Worm (Caenorhabditis elegans) whole organism, midembryonic: Measurements from ENCODE around the gene tbck-1.

Experiments
- flt-1 ChIP-seq: fragments of 200-800 bp; sonication (Bioruptor generic); IDR thresholded peaks from 2 replicates; pipeline ENCODE4 v1.3.6; 2022; ENCODE audit warnings: missing genetic modification characterization, missing compliant biosample characterization
- klf-2 ChIP-seq: fragments of 200-800 bp; sonication (Bioruptor generic); conservative IDR thresholded peaks from 2 replicates; pipeline ENCODE4 v1.3.6; 2022; ENCODE audit warnings: missing genetic modification reagents, missing genetic modification characterization, missing compliant biosample characterization
- med-1 ChIP-seq: sonication (generic microtip); optimal IDR thresholded peaks from 2 replicates; lab custom pipeline; 2017; ENCODE audit warnings: missing genetic modification characterization, mild to moderate bottlenecking, missing compliant biosample characterization, antibody characterized with exemption, missing genetic modification reagents; ENCODE audit not compliant: insufficient read depth
- ref-1 ChIP-seq: fragments of 200-800 bp; sonication (Bioruptor generic); conservative IDR thresholded peaks from 2 replicates; pipeline ENCODE4 v1.3.6; 2022; ENCODE audit warnings: missing genetic modification reagents, missing genetic modification characterization, missing compliant biosample characterization
- ztf-23 ChIP-seq: fragments of 200-800 bp; sonication (Bioruptor generic); IDR thresholded peaks from 2 replicates; pipeline ENCODE4 v1.3.6; 2022; ENCODE audit warnings: missing genetic modification reagents, missing genetic modification characterization, missing compliant biosample characterization

DNA sequence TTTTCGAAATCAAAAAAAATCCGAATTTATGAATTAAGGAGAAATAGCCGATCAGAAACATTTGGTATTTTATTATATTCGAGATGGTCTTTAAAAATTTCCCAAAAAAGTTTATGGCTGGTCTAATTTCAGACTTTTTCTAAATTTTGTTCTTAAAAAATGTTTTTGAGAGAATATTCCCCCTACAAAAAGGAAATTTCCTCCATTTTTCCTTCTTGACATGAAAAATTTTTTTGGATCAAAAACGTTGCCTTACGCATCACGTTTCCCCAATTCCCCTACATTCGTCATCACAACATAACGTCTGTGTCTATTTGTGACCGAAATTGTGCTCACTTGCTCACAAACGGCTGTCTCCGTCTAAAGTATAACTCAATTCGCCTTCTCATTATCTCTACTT is 35.0 kb upstream of the tbck-1 start:
- TF ChIP-seq med-1 (GFP tag; lab: Kevin White, UChicago) (no peak), ztf-23 (GFP tag; lab: Robert Waterston, UW) (no peak), ref-1 (GFP tag; lab: Robert Waterston, UW) (no peak), klf-2 (GFP tag; lab: Robert Waterston, UW) (no peak), flt-1 (GFP tag; lab: Robert Waterston, UW) (no peak)
